Worm (Caenorhabditis elegans) whole organism, early embryonic: ENCODE data around the gene F35B3.7.

Experiments
- B0310.2 ChIP-seq: sonication (generic microtip); optimal IDR thresholded peaks from 2 replicates; lab custom pipeline; 2016; ENCODE audit warnings: mild to moderate bottlenecking, missing genetic modification characterization, missing compliant biosample characterization
- F13C5.2 ChIP-seq: sonication (generic microtip); optimal IDR thresholded peaks from 2 replicates; lab custom pipeline; 2017; ENCODE audit warnings: mild to moderate bottlenecking, missing genetic modification characterization, inconsistent platforms, missing compliant biosample characterization
- aly-1 ChIP-seq: sonication (generic microtip); optimal IDR thresholded peaks from 2 replicates; lab custom pipeline; 2016; ENCODE audit warnings: missing genetic modification characterization, missing compliant biosample characterization
- ama-1 ChIP-seq: fragments of 150-350 bp; optimal IDR thresholded peaks from 2 replicates; lab custom pipeline; 2014
- ceh-13 ChIP-seq: fragments of 200-800 bp; sonication (Bioruptor generic); optimal IDR thresholded peaks from 2 replicates; lab custom pipeline; 2018; ENCODE audit warnings: mild to moderate bottlenecking, missing genetic modification characterization, missing compliant biosample characterization
- flt-1 ChIP-seq: fragments of 200-800 bp; sonication (Bioruptor generic); IDR thresholded peaks from 2 replicates; pipeline ENCODE4 v1.3.6; 2022; ENCODE audit warnings: missing genetic modification characterization, missing compliant biosample characterization
- hmbx-1 ChIP-seq: sonication (generic microtip); optimal IDR thresholded peaks from 2 replicates; lab custom pipeline; 2016; ENCODE audit warnings: mild to moderate bottlenecking, missing genetic modification characterization, missing compliant biosample characterization
- hmg-4 ChIP-seq: fragments of 200-800 bp; sonication (Bioruptor generic); optimal IDR thresholded peaks from 2 replicates; lab custom pipeline; 2018; ENCODE audit warnings: mild to moderate bottlenecking, missing genetic modification characterization, missing compliant biosample characterization
- pes-1 ChIP-seq: fragments of 200-800 bp; sonication (Bioruptor generic); IDR thresholded peaks from 2 replicates; pipeline ENCODE4 v1.3.6; 2022; ENCODE audit warnings: missing genetic modification reagents, missing genetic modification characterization, missing compliant biosample characterization
- scrt-1 ChIP-seq: fragments of 200-800 bp; sonication (Bioruptor generic); IDR thresholded peaks from 2 replicates; pipeline ENCODE4 v1.3.6; 2022; ENCODE audit warnings: missing genetic modification characterization, missing compliant biosample characterization
- sea-1 ChIP-seq: fragments of 200-800 bp; sonication (Bioruptor generic); conservative IDR thresholded peaks from 2 replicates; pipeline ENCODE4 v1.3.6; 2022; ENCODE audit warnings: missing genetic modification characterization, missing compliant biosample characterization
- tbx-11 ChIP-seq: fragments of 200-800 bp; sonication (Bioruptor generic); IDR thresholded peaks from 2 replicates; pipeline ENCODE4 v1.3.6; 2022; ENCODE audit warnings: missing genetic modification characterization, missing compliant biosample characterization
- tbx-37 ChIP-seq: fragments of 200-800 bp; sonication (Bioruptor generic); conservative IDR thresholded peaks from 2 replicates; pipeline ENCODE4 v1.3.6; 2022; ENCODE audit warnings: missing genetic modification reagents, missing genetic modification characterization, missing compliant biosample characterization
- tra-4 ChIP-seq: sonication (generic microtip); optimal IDR thresholded peaks from 2 replicates; lab custom pipeline; 2017; ENCODE audit warnings: missing genetic modification characterization, missing compliant biosample characterization

DNA sequence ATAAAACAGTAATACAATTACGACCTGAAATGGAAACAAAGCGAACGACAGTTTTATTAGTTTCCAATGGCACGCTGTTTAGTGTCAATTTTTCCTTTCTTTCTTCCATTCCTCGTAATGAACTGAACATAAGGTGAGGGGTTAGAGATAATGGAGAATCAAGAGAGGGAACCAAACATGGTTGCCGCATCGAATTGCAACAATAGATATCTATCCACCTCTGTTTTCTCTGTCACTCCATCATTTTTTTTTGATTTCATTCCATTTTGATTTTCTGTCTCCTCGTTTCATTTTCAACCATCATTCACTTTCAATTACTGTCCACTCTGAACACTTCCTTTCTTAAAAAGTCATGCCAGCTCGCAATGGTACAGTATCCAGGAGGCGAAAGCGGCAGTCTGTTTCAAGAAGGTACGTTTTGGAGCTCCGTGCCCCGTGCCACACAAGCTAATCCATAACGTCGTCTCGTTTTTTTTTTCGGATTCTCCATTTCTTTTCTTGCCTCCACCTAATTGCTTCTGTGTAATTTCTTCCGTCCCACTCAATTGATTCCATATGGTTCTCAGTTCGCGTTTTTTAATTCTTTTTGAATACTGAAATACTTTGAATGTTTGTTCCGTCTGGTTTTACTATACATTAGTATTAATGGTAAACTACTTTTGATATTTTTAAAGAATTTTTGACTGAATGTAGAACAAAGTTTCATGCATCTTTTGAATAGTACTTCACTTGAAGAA, 47.6 kb downstream of the F35B3.7 start:
- TF ChIP-seq ama-1 (lab: Kevin White, UChicago) (no peak), ceh-13 (no peak), scrt-1 (GFP tag; lab: Robert Waterston, UW) (no peak), hmg-4 (GFP tag; lab: Kevin White, UChicago) (no peak), tbx-11 (GFP tag; lab: Robert Waterston, UW) (no peak), pes-1 (no peak), F13C5.2 (no peak), sea-1 (GFP tag; lab: Robert Waterston, UW) (no peak), aly-1 (no peak), B0310.2 (tag; lab: Kevin White, UChicago) (no peak), tbx-37 (GFP tag; lab: Robert Waterston, UW) (no peak), hmbx-1 (tag; lab: Kevin White, UChicago) (no peak), flt-1 (GFP tag; lab: Robert Waterston, UW) (no peak), tra-4 (tag; lab: Kevin White, UChicago) (no peak)
